Worm (Caenorhabditis elegans): ENCODE measurements around the gene F55D1.1.

DNA sequence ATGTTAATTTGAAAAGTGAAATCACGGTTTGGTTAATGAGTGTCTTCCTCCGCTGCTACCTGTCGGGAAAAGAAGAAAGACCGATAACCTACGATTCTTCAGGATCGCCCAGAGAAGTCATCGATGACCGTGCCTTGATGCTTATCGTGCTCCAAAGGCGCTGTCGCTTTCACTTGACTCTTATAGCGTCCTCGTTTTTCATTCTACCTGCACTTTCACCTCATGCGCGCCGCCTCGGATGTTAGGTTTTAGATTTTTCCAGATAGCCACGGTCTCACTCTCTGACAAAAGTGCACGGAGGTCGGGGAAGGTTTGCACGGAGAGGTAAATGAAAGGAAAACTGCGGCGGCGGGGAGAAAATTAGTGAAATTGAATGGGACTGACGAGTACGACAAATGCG, 771 bp upstream of the F55D1.1 start:
- no peak for TF ChIP-seq aptf-2 (GFP tag; conservative IDR thresholded peaks at IDR 0.05)
- TF ChIP-seq Y53G8AR.9 (GFP tag; conservative IDR thresholded peaks at IDR 0.05) = no peak
- no peak for TF ChIP-seq Y56A3A.18 (GFP tag; IDR thresholded peaks at IDR 0.05)
- TF ChIP-seq ets-4 (GFP tag; optimal IDR thresholded peaks at IDR 0.05) = no peak
- no peak for TF ChIP-seq hmg-20 (GFP tag; IDR thresholded peaks at IDR 0.05)
- TF ChIP-seq K11D2.4 (GFP tag; IDR thresholded peaks at IDR 0.05) = no peak
- TF ChIP-seq nhr-179 (tag; optimal IDR thresholded peaks at IDR 0.05) = no peak

Measured in whole organism, young adult.